Worm (Caenorhabditis elegans): Measurements from ENCODE around the gene mrpl-12.

mrpl-12 gene

DNA sequence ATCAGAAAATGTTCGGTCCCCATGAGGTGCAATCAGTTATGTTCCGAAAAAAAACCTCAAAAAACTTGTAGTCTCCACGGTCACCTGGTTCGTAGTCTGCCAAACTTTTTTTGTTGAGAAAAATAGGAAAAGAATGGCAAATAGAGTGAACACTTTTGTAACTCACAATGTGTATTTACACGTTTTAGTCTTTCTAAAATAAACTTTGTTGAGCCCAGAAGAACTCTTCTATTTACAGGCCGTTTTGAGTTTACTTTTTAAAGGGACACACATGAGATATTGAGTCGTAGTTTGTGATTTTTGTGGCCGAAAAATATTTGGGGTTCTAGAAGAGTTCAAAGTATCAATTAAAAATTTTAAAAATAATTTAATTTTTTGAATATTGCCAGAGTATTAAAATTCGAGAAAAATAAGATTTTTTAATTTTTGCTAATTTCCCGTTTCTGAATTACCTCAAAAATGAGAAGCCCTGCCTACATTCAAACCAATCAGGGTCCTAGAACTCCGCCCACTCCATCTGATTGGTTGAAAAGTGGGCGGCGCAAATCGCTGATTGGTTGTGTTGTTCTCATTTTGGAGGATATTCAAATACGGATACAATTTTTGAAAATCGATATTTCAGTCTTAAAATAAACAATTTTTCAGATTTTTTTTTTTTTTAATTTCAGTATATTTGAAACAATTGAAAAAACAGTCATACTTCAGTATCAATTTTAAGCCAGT is 27.1 kb downstream of the mrpl-12 start:
- no peak for TF ChIP-seq pat-9 (tag; optimal IDR thresholded peaks at IDR 0.05)
- TF ChIP-seq nfya-1 (tag; optimal IDR thresholded peaks at IDR 0.05), result peak; percentile 93
- no peak for TF ChIP-seq hlh-6 (tag; optimal IDR thresholded peaks at IDR 0.05)
- TF ChIP-seq fkh-10 (GFP tag; optimal IDR thresholded peaks at IDR 0.05), result no peak
- TF ChIP-seq hlh-8 (tag; optimal IDR thresholded peaks at IDR 0.05), result no peak
- no peak for TF ChIP-seq C08G9.2 (tag; optimal IDR thresholded peaks at IDR 0.05)
- no peak for TF ChIP-seq madf-2 (tag; optimal IDR thresholded peaks at IDR 0.05)

ce11 chrIII:10736322-10736985 is 28.9 kb downstream of the mrpl-12 start:
- TF ChIP-seq mec-3 (tag; optimal IDR thresholded peaks at IDR 0.05; ENCODE audit: borderline replicate concordance) (no peak), lin-11 (tag; optimal IDR thresholded peaks at IDR 0.05) (no peak)

DNA sequence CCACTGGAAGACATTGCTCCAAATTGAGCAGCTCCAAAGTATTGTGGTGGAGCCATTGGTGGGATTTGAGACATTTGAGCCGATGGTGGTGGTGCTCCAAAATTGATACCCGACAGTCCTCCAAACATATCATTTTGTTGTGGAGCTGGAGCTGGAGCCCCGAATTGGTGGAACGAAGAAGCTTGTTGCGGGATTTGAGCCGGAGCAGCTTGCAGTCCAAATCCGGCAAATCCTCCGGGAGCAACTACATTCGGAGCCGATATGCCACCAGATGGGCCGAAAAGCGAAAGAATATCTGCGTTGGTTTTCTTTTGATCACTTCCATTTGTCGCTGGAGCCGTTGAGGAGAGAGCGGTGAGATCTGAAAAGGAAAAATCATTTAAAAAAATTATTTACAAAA is 30.5 kb downstream of the mrpl-12 start:
- TF ChIP-seq unc-86 (tag; optimal IDR thresholded peaks at IDR 0.05) (no peak), tbx-2 (tag; optimal IDR thresholded peaks at IDR 0.05) (no peak), mec-3 (tag; optimal IDR thresholded peaks at IDR 0.05; ENCODE audit: borderline replicate concordance) (no peak), ahr-1 (tag; optimal IDR thresholded peaks at IDR 0.05) (no peak), ceh-18 (tag; optimal IDR thresholded peaks at IDR 0.05) (no peak), odd-2 (tag; optimal IDR thresholded peaks at IDR 0.05) (no peak), ttx-3 (tag; optimal IDR thresholded peaks at IDR 0.05) (no peak), elt-2 (tag; optimal IDR thresholded peaks at IDR 0.05) (no peak)

DNA sequence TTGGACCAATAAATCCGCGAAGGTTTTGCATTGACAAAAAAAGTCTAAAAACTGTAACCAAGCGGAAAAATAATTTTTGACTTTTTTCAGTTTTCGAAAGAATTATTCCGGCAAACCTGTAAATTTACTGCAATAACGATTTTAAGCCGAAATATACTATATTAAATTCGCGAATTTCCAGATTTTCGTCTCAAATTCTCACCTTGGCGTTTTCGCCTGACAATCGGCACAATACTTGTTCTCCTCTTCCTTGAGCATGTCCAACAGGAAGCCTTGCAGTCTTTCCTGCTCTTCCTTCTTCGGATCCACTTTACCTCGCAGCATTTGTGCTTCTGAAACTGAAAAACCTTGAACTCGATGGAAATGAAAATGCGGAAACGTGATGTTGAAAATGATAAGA is 31.9 kb downstream of the mrpl-12 start, which contains the start of gene smap-1:
TSS of gene smap-1 (minus strand) at position 338 of the 400 bp plus-strand sequence.
- TF ChIP-seq ceh-31 (tag; optimal IDR thresholded peaks at IDR 0.05) (no peak), ceh-14 (tag; optimal IDR thresholded peaks at IDR 0.05) (no peak), gmeb-2 (tag; optimal IDR thresholded peaks at IDR 0.05) (no peak), ttx-3 (tag; optimal IDR thresholded peaks at IDR 0.05) (no peak)

DNA sequence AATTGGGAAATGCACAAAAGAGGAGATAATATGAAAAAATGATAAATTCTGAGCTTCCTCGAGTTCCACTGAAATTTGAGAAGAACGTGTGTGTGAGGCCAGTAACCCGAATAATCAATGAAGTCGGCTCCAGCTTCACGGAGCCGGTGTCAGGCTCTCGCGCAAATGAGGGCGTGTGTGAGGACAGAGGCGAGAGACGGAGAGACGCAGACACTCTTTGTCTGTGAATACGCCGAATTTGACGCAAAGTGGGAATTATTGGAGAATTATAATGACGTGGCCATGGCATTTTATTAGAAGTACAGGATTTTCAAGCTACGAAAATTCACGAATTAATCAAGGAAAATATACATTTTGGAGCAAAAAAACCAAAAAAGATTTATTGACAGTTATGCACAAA is 32.3 kb downstream of the mrpl-12 start:
- TF ChIP-seq pag-3 (tag; optimal IDR thresholded peaks at IDR 0.05; ENCODE audit: borderline replicate concordance) (no peak), mec-3 (tag; optimal IDR thresholded peaks at IDR 0.05; ENCODE audit: borderline replicate concordance) (no peak), Y22D7AL.16 (tag; optimal IDR thresholded peaks at IDR 0.05) (no peak), ttx-3 (tag; optimal IDR thresholded peaks at IDR 0.05) (no peak), gmeb-2 (tag; optimal IDR thresholded peaks at IDR 0.05) (no peak), unc-86 (tag; optimal IDR thresholded peaks at IDR 0.05) (no peak), ceh-34 (tag; optimal IDR thresholded peaks at IDR 0.05) (peak; percentile 78), ceh-31 (tag; optimal IDR thresholded peaks at IDR 0.05) (peak; percentile 37), pax-1 (tag; optimal IDR thresholded peaks at IDR 0.05) (no peak), unc-42 (tag; optimal IDR thresholded peaks at IDR 0.05) (peak; percentile 30), ztf-16 (tag; optimal IDR thresholded peaks at IDR 0.05) (no peak), unc-3 (GFP tag; conservative IDR thresholded peaks at IDR 0.05) (no peak), unc-3 (tag; optimal IDR thresholded peaks at IDR 0.05) (no peak), ceh-14 (tag; optimal IDR thresholded peaks at IDR 0.05) (no peak), tbx-2 (tag; optimal IDR thresholded peaks at IDR 0.05) (peak; percentile 34), hlh-30 (tag; optimal IDR thresholded peaks at IDR 0.05; ENCODE audit: insufficient read depth) (no peak), elt-2 (tag; optimal IDR thresholded peaks at IDR 0.05) (peak; percentile 12), ceh-6 (GFP tag; optimal IDR thresholded peaks at IDR 0.05) (no peak), pros-1 (tag; optimal IDR thresholded peaks at IDR 0.05) (no peak), ref-2 (tag; optimal IDR thresholded peaks at IDR 0.05) (no peak), nfya-1 (tag; optimal IDR thresholded peaks at IDR 0.05) (peak; percentile 9), ceh-48 (tag; optimal IDR thresholded peaks at IDR 0.05) (peak; percentile 68), ceh-18 (tag; optimal IDR thresholded peaks at IDR 0.05) (no peak), C38D4.7 (GFP tag; optimal IDR thresholded peaks at IDR 0.05) (no peak), sdc-2 (tag; optimal IDR thresholded peaks at IDR 0.05) (no peak), T23F11.4 (GFP tag; optimal IDR thresholded peaks at IDR 0.05) (no peak), madf-2 (tag; optimal IDR thresholded peaks at IDR 0.05) (no peak), ama-1 (optimal IDR thresholded peaks at IDR 0.05) (peak; percentile 50)
